Fruit fly (Drosophila melanogaster) whole organism, embryonic: ENCODE measurements around the gene CG2059.

Experiments
- ATbp ChIP-seq: fragments of 200-800 bp; sonication (Bioruptor generic); optimal IDR thresholded peaks from 2 replicates; lab custom pipeline; 2017; ENCODE audit warnings: missing biosample characterization, mild to moderate bottlenecking, missing genetic modification characterization, missing genetic modification reagents
- BEAF-32 ChIP-seq: fragments of 200-800 bp; sonication (Bioruptor generic); optimal IDR thresholded peaks from 3 replicates; lab custom pipeline; 2017; ENCODE audit warnings: missing biosample characterization, missing genetic modification characterization, mild to moderate bottlenecking, moderate library complexity, missing genetic modification reagents
- Bdp1 ChIP-seq: fragments of 200-800 bp; sonication (Bioruptor generic); optimal IDR thresholded peaks from 3 replicates; lab custom pipeline; 2016; ENCODE audit warnings: missing biosample characterization, missing genetic modification characterization
- C15 ChIP-seq: fragments of 200-800 bp; sonication (Bioruptor generic); IDR thresholded peaks from 3 replicates; pipeline ENCODE4 v1.3.6; 2022; ENCODE audit warnings: missing biosample characterization, missing genetic modification characterization
- CG1024 ChIP-seq: fragments of 200-800 bp; sonication (Bioruptor generic); IDR thresholded peaks from 2 replicates; pipeline ENCODE4 v1.3.6; 2022; ENCODE audit warnings: missing biosample characterization, missing genetic modification characterization
- CG11247 ChIP-seq: fragments of 200-800 bp; sonication (Bioruptor generic); IDR thresholded peaks from 2 replicates; pipeline ENCODE4 v1.3.6; 2022; ENCODE audit warnings: missing biosample characterization, missing genetic modification characterization
- CG12104 ChIP-seq: fragments of 200-800 bp; sonication (Bioruptor generic); optimal IDR thresholded peaks from 3 replicates; lab custom pipeline; 2016; ENCODE audit warnings: missing biosample characterization, missing genetic modification characterization
- CG12236 ChIP-seq: fragments of 200-800 bp; sonication (Bioruptor generic); optimal IDR thresholded peaks from 2 replicates; lab custom pipeline; 2016; ENCODE audit warnings: missing biosample characterization, missing genetic modification characterization
- CG12391 ChIP-seq: fragments of 200-800 bp; sonication (Bioruptor generic); optimal IDR thresholded peaks from 3 replicates; lab custom pipeline; 2018; ENCODE audit warnings: missing biosample characterization, mild to moderate bottlenecking, missing genetic modification characterization, moderate library complexity
- CG12769 ChIP-seq: fragments of 200-800 bp; sonication (Bioruptor generic); optimal IDR thresholded peaks from 2 replicates; lab custom pipeline; 2019; ENCODE audit warnings: missing biosample characterization, mild to moderate bottlenecking, missing genetic modification characterization, moderate library complexity
- CG13775 ChIP-seq: fragments of 200-800 bp; sonication (Bioruptor generic); optimal IDR thresholded peaks from 3 replicates; lab custom pipeline; 2017; ENCODE audit warnings: missing biosample characterization, mild to moderate bottlenecking, missing genetic modification characterization
- CG14860 ChIP-seq: fragments of 200-800 bp; sonication (Bioruptor generic); IDR thresholded peaks from 3 replicates; pipeline ENCODE4 v1.3.6; 2022; ENCODE audit warnings: missing biosample characterization, missing genetic modification characterization; ENCODE audit not compliant: partially characterized antibody
- CG14965 ChIP-seq: fragments of 200-800 bp; sonication (Bioruptor generic); optimal IDR thresholded peaks from 2 replicates; lab custom pipeline; 2016; ENCODE audit warnings: missing biosample characterization, missing genetic modification characterization, borderline replicate concordance
- CG15011 ChIP-seq: fragments of 200-800 bp; sonication (Bioruptor generic); optimal IDR thresholded peaks from 3 replicates; lab custom pipeline; 2018; ENCODE audit warnings: missing biosample characterization, mild to moderate bottlenecking, missing genetic modification characterization
- CG1603 ChIP-seq: fragments of 200-800 bp; sonication (Bioruptor generic); optimal IDR thresholded peaks from 2 replicates; lab custom pipeline; 2019; ENCODE audit warnings: missing biosample characterization, mild to moderate bottlenecking, missing genetic modification characterization, moderate library complexity
- CG17612 ChIP-seq: fragments of 200-800 bp; sonication (Bioruptor generic); IDR thresholded peaks from 2 replicates; pipeline ENCODE4 v1.3.6; 2022; ENCODE audit warnings: missing biosample characterization, missing genetic modification characterization
- CG2120 ChIP-seq: fragments of 200-800 bp; sonication (Bioruptor generic); optimal IDR thresholded peaks from 3 replicates; lab custom pipeline; 2016; ENCODE audit warnings: missing biosample characterization, missing genetic modification characterization
- CG34376 ChIP-seq: fragments of 200-800 bp; sonication (Bioruptor generic); optimal IDR thresholded peaks from 2 replicates; lab custom pipeline; 2018; ENCODE audit warnings: missing biosample characterization, mild to moderate bottlenecking, missing genetic modification characterization
- CG4424 ChIP-seq: fragments of 200-800 bp; sonication (Bioruptor generic); optimal IDR thresholded peaks from 3 replicates; lab custom pipeline; 2016; ENCODE audit warnings: missing biosample characterization, missing genetic modification characterization
- CG6683 ChIP-seq: fragments of 200-800 bp; sonication (Bioruptor generic); optimal IDR thresholded peaks from 2 replicates; lab custom pipeline; 2017; ENCODE audit warnings: missing biosample characterization, mild to moderate bottlenecking, missing genetic modification characterization, missing genetic modification reagents
- CG6854 ChIP-seq: fragments of 200-800 bp; sonication (Bioruptor generic); optimal IDR thresholded peaks from 3 replicates; lab custom pipeline; 2017; ENCODE audit warnings: missing biosample characterization, mild to moderate bottlenecking, missing genetic modification characterization
- CG7928 ChIP-seq: fragments of 200-800 bp; sonication (Bioruptor generic); optimal IDR thresholded peaks from 2 replicates; lab custom pipeline; 2017; ENCODE audit warnings: missing biosample characterization, mild to moderate bottlenecking, missing genetic modification characterization
- CG8924 ChIP-seq: fragments of 200-800 bp; optimal IDR thresholded peaks from 3 replicates; lab custom pipeline; 2019; ENCODE audit warnings: missing biosample characterization, mild to moderate bottlenecking, missing genetic modification characterization, moderate library complexity
- CG9932 ChIP-seq: fragments of 200-800 bp; sonication (Bioruptor generic); IDR thresholded peaks from 2 replicates; pipeline ENCODE4 v1.3.6; 2022; ENCODE audit warnings: missing biosample characterization, missing genetic modification characterization
- Doc2 ChIP-seq: fragments of 200-800 bp; sonication (Bioruptor generic); IDR thresholded peaks from 2 replicates; pipeline ENCODE4 v1.3.6; 2022; ENCODE audit warnings: missing biosample characterization, missing genetic modification characterization
- E2f1 ChIP-seq: fragments of 200-800 bp; sonication (Bioruptor generic); IDR thresholded peaks from 2 replicates; pipeline ENCODE4 v1.3.6; 2022; ENCODE audit warnings: missing biosample characterization, missing genetic modification characterization
- Hand ChIP-seq: fragments of 200-800 bp; sonication (Bioruptor generic); optimal IDR thresholded peaks from 2 replicates; lab custom pipeline; 2017; ENCODE audit warnings: mild to moderate bottlenecking, missing biosample characterization, missing genetic modification reagents, missing genetic modification characterization
- Hr39 ChIP-seq: fragments of >200 bp; optimal IDR thresholded peaks from 2 replicates; lab custom pipeline; 2017
- Med ChIP-seq: fragments of 200-800 bp; sonication (Bioruptor generic); peaks from one replicate; lab custom pipeline; 2016; ENCODE audit warnings: missing biosample characterization, missing genetic modification characterization, mild to moderate bottlenecking, inconsistent platforms, moderate library complexity
- NC2β ChIP-seq: fragments of 200-800 bp; sonication (Bioruptor generic); optimal IDR thresholded peaks from 2 replicates; lab custom pipeline; 2016; ENCODE audit warnings: missing biosample characterization, missing genetic modification characterization
- Nf-YA ChIP-seq: fragments of 200-800 bp; sonication (Bioruptor generic); IDR thresholded peaks from 2 replicates; pipeline ENCODE4 v1.3.6; 2022; ENCODE audit warnings: missing biosample characterization, missing genetic modification characterization
- Sry-β ChIP-seq: fragments of 200-800 bp; sonication (Bioruptor generic); optimal IDR thresholded peaks from 2 replicates; lab custom pipeline; 2018; ENCODE audit warnings: missing biosample characterization, mild to moderate bottlenecking, missing genetic modification characterization, moderate library complexity
- cas ChIP-seq: fragments of 200-800 bp; sonication (Bioruptor generic); IDR thresholded peaks from 2 replicates; pipeline ENCODE4 v1.3.6; 2022; ENCODE audit warnings: missing biosample characterization, missing genetic modification characterization
- caup ChIP-seq: fragments of 200-800 bp; sonication (Bioruptor generic); optimal IDR thresholded peaks from 3 replicates; lab custom pipeline; 2017; ENCODE audit warnings: missing biosample characterization, mild to moderate bottlenecking, missing genetic modification characterization, moderate library complexity; ENCODE audit not compliant: severe bottlenecking
- chif ChIP-seq, 2 experiments: fragments of 200-800 bp; sonication (Bioruptor generic); optimal IDR thresholded peaks; 3 replicates each; lab custom pipeline; 2016; ENCODE audit warnings: missing biosample characterization in 2 of 2, missing genetic modification characterization in 2 of 2
- dimm ChIP-seq: fragments of 200-800 bp; sonication (Bioruptor generic); IDR thresholded peaks from 2 replicates; pipeline ENCODE4 v1.3.6; 2022; ENCODE audit warnings: missing biosample characterization, missing genetic modification characterization
- esg ChIP-seq: fragments of 200-800 bp; sonication (Bioruptor generic); conservative IDR thresholded peaks from 2 replicates; pipeline ENCODE4 v1.3.6; 2022; ENCODE audit warnings: missing biosample characterization, missing genetic modification characterization
- fd64A ChIP-seq: fragments of 200-800 bp; sonication (Bioruptor generic); optimal IDR thresholded peaks from 3 replicates; lab custom pipeline; 2018; ENCODE audit warnings: missing biosample characterization, mild to moderate bottlenecking, missing genetic modification characterization
- fu2 ChIP-seq: fragments of 200-800 bp; sonication (Bioruptor generic); optimal IDR thresholded peaks from 2 replicates; lab custom pipeline; 2016; ENCODE audit warnings: missing biosample characterization, missing genetic modification characterization
- gsb ChIP-seq: fragments of 200-800 bp; sonication (Bioruptor generic); IDR thresholded peaks from 2 replicates; pipeline ENCODE4 v1.3.6; 2022; ENCODE audit warnings: missing biosample characterization, missing genetic modification characterization
- kah ChIP-seq: fragments of 200-800 bp; sonication (Bioruptor generic); optimal IDR thresholded peaks from 2 replicates; lab custom pipeline; 2018; ENCODE audit warnings: missing biosample characterization, mild to moderate bottlenecking, missing genetic modification characterization
- lola ChIP-seq, 3 experiments: fragments of >200 bp in 2 of 3; fragments of 200-800 bp in 1 of 3; sonication (Bioruptor generic) in 1 of 3; optimal IDR thresholded peaks; 2 replicates each; lab custom pipeline; 2017 to 2019; ENCODE audit warnings: missing biosample characterization in 3 of 3, missing genetic modification characterization in 3 of 3, mild to moderate bottlenecking in 1 of 3, moderate library complexity in 1 of 3
- maf-S ChIP-seq: fragments of 200-800 bp; sonication (Bioruptor generic); optimal IDR thresholded peaks from 2 replicates; lab custom pipeline; 2016; ENCODE audit warnings: missing biosample characterization, missing genetic modification characterization
- nerfin-2 ChIP-seq: fragments of 200-800 bp; sonication (Bioruptor generic); IDR thresholded peaks from 2 replicates; pipeline ENCODE4 v1.3.6; 2022; ENCODE audit warnings: missing biosample characterization, missing genetic modification characterization; ENCODE audit not compliant: partially characterized antibody
- run ChIP-seq: fragments of 200-800 bp; sonication (Bioruptor generic); optimal IDR thresholded peaks from 3 replicates; lab custom pipeline; 2018; ENCODE audit warnings: missing biosample characterization, mild to moderate bottlenecking, missing genetic modification characterization
- sc ChIP-seq, 3 experiments: fragments of >200 bp in 2 of 3; fragments of 200-800 bp in 1 of 3; sonication (Bioruptor generic) in 1 of 3; optimal IDR thresholded peaks; 2 replicates in 2 of 3; 3 replicates in 1 of 3; lab custom pipeline; 2017; ENCODE audit warnings: mild to moderate bottlenecking in 1 of 3, missing biosample characterization in 1 of 3, missing genetic modification characterization in 1 of 3, missing genetic modification reagents in 1 of 3
- sens-2 ChIP-seq: fragments of 200-800 bp; sonication (Bioruptor generic); IDR thresholded peaks from 2 replicates; pipeline ENCODE4 v1.3.6; 2022; ENCODE audit warnings: missing biosample characterization, missing genetic modification characterization
- tio ChIP-seq: fragments of 200-800 bp; sonication (Bioruptor generic); optimal IDR thresholded peaks from 2 replicates; lab custom pipeline; 2017; ENCODE audit warnings: missing biosample characterization, missing genetic modification characterization, inconsistent platforms
- ttk ChIP-seq: fragments of 200-800 bp; sonication (Bioruptor generic); IDR thresholded peaks from 2 replicates; pipeline ENCODE4 v2.1.2; 2022; ENCODE audit warnings: missing biosample characterization, missing genetic modification characterization
- unc-4 ChIP-seq: fragments of 200-800 bp; sonication (Bioruptor generic); IDR thresholded peaks from 2 replicates; pipeline ENCODE4 v1.3.6; 2022; ENCODE audit warnings: missing biosample characterization, missing genetic modification characterization; ENCODE audit not compliant: partially characterized antibody

CG2059 gene

dm6 chrX:7324816-7325246 lies 38.7 kb downstream of the CG2059 start (continued):
- TF ChIP-seq ATbp (GFP tag; lab: Kevin White, UChicago) (peak; percentile 97), BEAF-32 (no peak), Hr39 (no peak), cas (GFP tag; lab: Robert Waterston, UW) (peak; percentile 68; the same call in 1 of the 2 replicates), chif (GFP tag; optimal IDR thresholded peaks at IDR 0.05; lab: Kevin White, UChicago) (peak; percentile 78 to 92), gsb (peak; percentile 80), ttk (GFP tag; lab: Robert Waterston, UW) (peak; percentile 94), Sry-β (peak; percentile 59), CG4424 (GFP tag; lab: Kevin White, UChicago) (peak; percentile 96), lola (GFP tag; optimal IDR thresholded peaks at IDR 0.05; lab: Kevin White, UChicago) (peak in 1 of 3 experiments; percentile 98), CG13775 (GFP tag; lab: Kevin White, UChicago) (peak; percentile 92), Hand (GFP tag; lab: Kevin White, UChicago) (peak; percentile 90), unc-4 (GFP tag; lab: Robert Waterston, UW) (no peak), CG12769 (tag; lab: Kevin White, UChicago) (peak; percentile 95), nerfin-2 (no peak), E2f1 (GFP tag; lab: Robert Waterston, UW) (peak; percentile 94), CG6683 (peak; percentile 91), fu2 (peak; percentile 55), CG1603 (tag; lab: Kevin White, UChicago) (peak; percentile 94), dimm (GFP tag; lab: Robert Waterston, UW) (peak; percentile 89), CG6854 (GFP tag; lab: Kevin White, UChicago) (peak; percentile 92), CG1024 (GFP tag; lab: Robert Waterston, UW) (peak; percentile 85), fd64A (GFP tag; lab: Kevin White, UChicago) (peak; percentile 93), run (tag; lab: Kevin White, UChicago) (peak; percentile 96), CG14860 (GFP tag; lab: Robert Waterston, UW) (no peak), CG2120 (GFP tag; lab: Kevin White, UChicago) (peak; percentile 88), esg (GFP tag; lab: Robert Waterston, UW) (peak; percentile 95), caup (GFP tag; lab: Kevin White, UChicago) (peak; percentile 92), CG9932 (peak; percentile 82), Nf-YA (GFP tag; lab: Robert Waterston, UW) (peak; percentile 93), sens-2 (peak; percentile 93), Bdp1 (GFP tag; lab: Kevin White, UChicago) (peak; percentile 59), CG11247 (GFP tag; lab: Robert Waterston, UW) (peak; percentile 88), CG34376 (GFP tag; lab: Kevin White, UChicago) (peak; percentile 68), kah (GFP tag; lab: Kevin White, UChicago) (peak; percentile 95), CG17612 (GFP tag; lab: Robert Waterston, UW) (peak; percentile 83), sc (optimal IDR thresholded peaks at IDR 0.05; lab: Kevin White, UChicago) (no peak), sc (GFP tag; optimal IDR thresholded peaks at IDR 0.05; lab: Kevin White, UChicago) (peak; percentile 95), CG8924 (tag; lab: Kevin White, UChicago) (peak; percentile 98), C15 (GFP tag; lab: Robert Waterston, UW) (peak; percentile 59; the same call in 2 of the 3 replicates), CG14965 (GFP tag; lab: Kevin White, UChicago) (peak; percentile 3), CG12236 (GFP tag; lab: Kevin White, UChicago) (peak; percentile 75), tio (GFP tag; lab: Kevin White, UChicago) (peak; percentile 88), CG12391 (tag; lab: Kevin White, UChicago) (peak; percentile 98), NC2β (GFP tag; lab: Kevin White, UChicago) (peak; percentile 77), Med (GFP tag; lab: Kevin White, UChicago) (peak; percentile 95), CG12104 (peak; percentile 95), CG15011 (peak; percentile 94), Doc2 (GFP tag; lab: Robert Waterston, UW) (peak; percentile 64; the same call in 1 of the 2 replicates), CG7928 (GFP tag; lab: Kevin White, UChicago) (peak; percentile 69), maf-S (GFP tag; lab: Kevin White, UChicago) (peak; percentile 63)
